Worm (Caenorhabditis elegans) whole organism, L1 larva: ENCODE measurements around the gene F18A11.3.

Experiments
- C34B4.2 ChIP-seq: sonication (generic microtip); optimal IDR thresholded peaks from 2 replicates; lab custom pipeline; 2017; ENCODE audit warnings: mild to moderate bottlenecking, missing genetic modification characterization, missing compliant biosample characterization
- F16B12.6 ChIP-seq: fragments of 150-350 bp; optimal IDR thresholded peaks from 2 replicates; lab custom pipeline; 2014; ENCODE audit warnings: missing biosample characterization, missing genetic modification characterization
- Y116A8C.19 ChIP-seq: sonication (generic microtip); optimal IDR thresholded peaks from 2 replicates; lab custom pipeline; 2016; ENCODE audit warnings: missing compliant biosample characterization, missing genetic modification characterization, borderline replicate concordance
- alr-1 ChIP-seq: fragments of 200-800 bp; sonication (Bioruptor generic); optimal IDR thresholded peaks from 2 replicates; lab custom pipeline; 2018; ENCODE audit warnings: borderline replicate concordance, mild to moderate bottlenecking, missing genetic modification characterization, missing compliant biosample characterization
- ama-1 ChIP-seq: fragments of 150-350 bp; optimal IDR thresholded peaks from 2 replicates; lab custom pipeline; 2014
- blmp-1 ChIP-seq: fragments of 150-350 bp; optimal IDR thresholded peaks from 2 replicates; lab custom pipeline; 2014; ENCODE audit warnings: missing biosample characterization, missing genetic modification characterization
- ceh-63 ChIP-seq: fragments of 200-800 bp; sonication (Bioruptor generic); optimal IDR thresholded peaks from 2 replicates; lab custom pipeline; 2018; ENCODE audit warnings: mild to moderate bottlenecking, missing genetic modification characterization, missing compliant biosample characterization
- ceh-8 ChIP-seq: fragments of 200-800 bp; sonication (Bioruptor generic); optimal IDR thresholded peaks from 2 replicates; lab custom pipeline; 2018; ENCODE audit warnings: mild to moderate bottlenecking, missing genetic modification characterization, moderate library complexity, missing compliant biosample characterization
- ceh-88 ChIP-seq: fragments of 200-800 bp; sonication (Bioruptor generic); IDR thresholded peaks from 2 replicates; pipeline ENCODE4 v1.3.6; 2022; ENCODE audit warnings: missing genetic modification characterization, missing compliant biosample characterization
- ceh-90 ChIP-seq: sonication (generic microtip); optimal IDR thresholded peaks from 2 replicates; lab custom pipeline; 2016; ENCODE audit warnings: missing genetic modification characterization, missing compliant biosample characterization
- ces-1 ChIP-seq: fragments of 150-350 bp; optimal IDR thresholded peaks from 2 replicates; lab custom pipeline; 2014; ENCODE audit warnings: missing biosample characterization, missing genetic modification reagents, missing genetic modification characterization
- dpl-1 ChIP-seq, 3 experiments: fragments of 150-350 bp in 2 of 3; sonication (generic microtip) in 1 of 3; optimal IDR thresholded peaks; 2 replicates each; lab custom pipeline; 2014 to 2017; ENCODE audit warnings: missing biosample characterization in 3 of 3, missing genetic modification characterization in 3 of 3, missing genetic modification reagents in 3 of 3
- efl-3 ChIP-seq: fragments of 200-800 bp; sonication (Bioruptor generic); optimal IDR thresholded peaks from 2 replicates; lab custom pipeline; 2018; ENCODE audit warnings: mild to moderate bottlenecking, missing genetic modification characterization, missing compliant biosample characterization
- egl-13 ChIP-seq: sonication (generic microtip); optimal IDR thresholded peaks from 2 replicates; lab custom pipeline; 2016; ENCODE audit warnings: missing genotype, missing genetic modification reagents, missing genetic modification characterization, missing compliant biosample characterization
- egl-27 ChIP-seq, 2 experiments: fragments of 150-350 bp in 1 of 2; sonication (generic microtip); optimal IDR thresholded peaks; 3 replicates each; lab custom pipeline; 2017 to 2018; ENCODE audit warnings: missing biosample characterization in 2 of 2, missing genetic modification characterization in 2 of 2, missing genetic modification reagents in 2 of 2
- fkh-10 ChIP-seq: sonication (generic microtip); optimal IDR thresholded peaks from 2 replicates; lab custom pipeline; 2017; ENCODE audit warnings: missing biosample characterization, missing genetic modification reagents, missing genetic modification characterization
- fkh-4 ChIP-seq: sonication (generic microtip); optimal IDR thresholded peaks from 2 replicates; lab custom pipeline; 2016; ENCODE audit warnings: missing compliant biosample characterization, missing genetic modification characterization, borderline replicate concordance
- fos-1 ChIP-seq: fragments of 150-350 bp; optimal IDR thresholded peaks from 2 replicates; lab custom pipeline; 2014; ENCODE audit warnings: missing biosample characterization, missing genetic modification characterization
- hlh-17 ChIP-seq: fragments of 200-800 bp; sonication (Bioruptor generic); optimal IDR thresholded peaks from 2 replicates; lab custom pipeline; 2018; ENCODE audit warnings: missing genetic modification characterization, mild to moderate bottlenecking, missing compliant biosample characterization, moderate library complexity, borderline replicate concordance
- hlh-4 ChIP-seq: sonication (generic microtip); optimal IDR thresholded peaks from 2 replicates; lab custom pipeline; 2016; ENCODE audit warnings: mild to moderate bottlenecking, missing genetic modification characterization, missing compliant biosample characterization
- irx-1 ChIP-seq: sonication (generic microtip); optimal IDR thresholded peaks from 2 replicates; lab custom pipeline; 2016; ENCODE audit warnings: missing genetic modification characterization, missing compliant biosample characterization
- isw-1 ChIP-seq: fragments of 200-800 bp; sonication (Bioruptor generic); IDR thresholded peaks from 2 replicates; pipeline ENCODE4 v1.3.6; 2022; ENCODE audit warnings: missing genetic modification characterization, missing compliant biosample characterization
- lin-13 ChIP-seq: fragments of 150-350 bp; optimal IDR thresholded peaks from 2 replicates; lab custom pipeline; 2014; ENCODE audit warnings: missing biosample characterization, missing genetic modification reagents, missing genetic modification characterization
- lin-14 ChIP-seq: fragments of 200-800 bp; sonication (Bioruptor generic); optimal IDR thresholded peaks from 2 replicates; lab custom pipeline; 2018; ENCODE audit warnings: mild to moderate bottlenecking, missing genetic modification characterization, moderate library complexity, missing compliant biosample characterization
- lir-3 ChIP-seq: sonication (generic microtip); optimal IDR thresholded peaks from 2 replicates; lab custom pipeline; 2016; ENCODE audit warnings: mild to moderate bottlenecking, missing genetic modification characterization, moderate library complexity, missing compliant biosample characterization; ENCODE audit not compliant: poor library complexity
- lsy-2 ChIP-seq, 2 experiments: fragments of 150-350 bp; optimal IDR thresholded peaks; 2 replicates each; lab custom pipeline; 2014; ENCODE audit warnings: missing biosample characterization in 2 of 2, missing genetic modification characterization in 2 of 2
- mab-9 ChIP-seq: fragments of 200-800 bp; sonication (Bioruptor generic); IDR thresholded peaks from 2 replicates; pipeline ENCODE4 v1.3.6; 2022; ENCODE audit warnings: missing genetic modification reagents, missing genetic modification characterization, missing compliant biosample characterization
- mef-2 ChIP-seq: fragments of 150-350 bp; optimal IDR thresholded peaks from 2 replicates; lab custom pipeline; 2014; ENCODE audit warnings: missing biosample characterization, missing genetic modification characterization
- nhr-19 ChIP-seq: fragments of 200-800 bp; sonication (Bioruptor generic); conservative IDR thresholded peaks from 2 replicates; pipeline ENCODE4 v1.3.6; 2022; ENCODE audit warnings: missing genetic modification characterization, missing compliant biosample characterization
- nhr-20 ChIP-seq: sonication (generic microtip); optimal IDR thresholded peaks from 2 replicates; lab custom pipeline; 2016; ENCODE audit warnings: mild to moderate bottlenecking, missing genetic modification characterization, missing compliant biosample characterization
- nhr-28 ChIP-seq: fragments of 150-350 bp; optimal IDR thresholded peaks from 2 replicates; lab custom pipeline; 2014; ENCODE audit warnings: missing biosample characterization, missing genetic modification characterization
- nhr-71 ChIP-seq: sonication (generic microtip); optimal IDR thresholded peaks from 2 replicates; lab custom pipeline; 2016; ENCODE audit warnings: mild to moderate bottlenecking, missing genetic modification characterization, moderate library complexity, missing compliant biosample characterization
- nhr-84 ChIP-seq: sonication (generic microtip); optimal IDR thresholded peaks from 2 replicates; lab custom pipeline; 2017; ENCODE audit warnings: missing biosample characterization, missing genetic modification characterization
- nhr-85 ChIP-seq: sonication (generic microtip); peaks from one replicate; lab custom pipeline; 2016; ENCODE audit warnings: missing genetic modification characterization, inconsistent platforms, missing compliant biosample characterization
- pax-3 ChIP-seq: fragments of 200-800 bp; sonication (Bioruptor generic); optimal IDR thresholded peaks from 2 replicates; lab custom pipeline; 2018; ENCODE audit warnings: mild to moderate bottlenecking, missing genetic modification characterization, moderate library complexity, missing compliant biosample characterization
- pqm-1 ChIP-seq: sonication (generic microtip); optimal IDR thresholded peaks from 3 replicates; lab custom pipeline; 2017; ENCODE audit warnings: missing biosample characterization, missing genetic modification characterization
- rnt-1 ChIP-seq: sonication (generic microtip); optimal IDR thresholded peaks from 2 replicates; lab custom pipeline; 2016; ENCODE audit warnings: mild to moderate bottlenecking, missing genetic modification characterization, moderate library complexity, missing compliant biosample characterization
- skn-1 ChIP-seq: fragments of 150-350 bp; optimal IDR thresholded peaks from 2 replicates; lab custom pipeline; 2014; ENCODE audit warnings: missing biosample characterization, missing genetic modification characterization
- snpc-4 ChIP-seq: fragments of 150-350 bp; optimal IDR thresholded peaks from 2 replicates; lab custom pipeline; 2014; ENCODE audit warnings: missing biosample characterization, missing genetic modification characterization
- snu-23 ChIP-seq: sonication (generic microtip); optimal IDR thresholded peaks from 2 replicates; lab custom pipeline; 2016; ENCODE audit warnings: missing genetic modification characterization, missing compliant biosample characterization
- sox-4 ChIP-seq: sonication (generic microtip); optimal IDR thresholded peaks from 2 replicates; lab custom pipeline; 2016; ENCODE audit warnings: missing genetic modification characterization, missing compliant biosample characterization
- sptf-1 ChIP-seq: fragments of 150-350 bp; optimal IDR thresholded peaks from 2 replicates; lab custom pipeline; 2014; ENCODE audit warnings: missing biosample characterization, missing genetic modification characterization
- tlp-1 ChIP-seq: fragments of 150-350 bp; optimal IDR thresholded peaks from 2 replicates; lab custom pipeline; 2014; ENCODE audit warnings: missing biosample characterization, missing genetic modification characterization
- unc-130 ChIP-seq: fragments of 150-350 bp; optimal IDR thresholded peaks from 2 replicates; lab custom pipeline; 2017; ENCODE audit warnings: missing biosample characterization, missing genetic modification characterization, inconsistent platforms
- unc-30 ChIP-seq: sonication (generic microtip); optimal IDR thresholded peaks from 2 replicates; lab custom pipeline; 2017; ENCODE audit warnings: missing biosample characterization, missing genetic modification characterization
- unc-62 ChIP-seq: fragments of 150-350 bp; optimal IDR thresholded peaks from 2 replicates; lab custom pipeline; 2014; ENCODE audit warnings: missing biosample characterization, missing genetic modification reagents, missing genetic modification characterization
- unc-86 ChIP-seq: sonication (generic microtip); optimal IDR thresholded peaks from 2 replicates; lab custom pipeline; 2016; ENCODE audit warnings: missing genetic modification characterization, missing compliant biosample characterization
- vab-15 ChIP-seq: sonication (generic microtip); optimal IDR thresholded peaks from 2 replicates; lab custom pipeline; 2017; ENCODE audit warnings: missing genotype, mild to moderate bottlenecking, missing genetic modification characterization, missing compliant biosample characterization
- zag-1 ChIP-seq: fragments of 150-350 bp; optimal IDR thresholded peaks from 2 replicates; lab custom pipeline; 2014; ENCODE audit warnings: missing biosample characterization, missing genetic modification characterization
- zip-4 ChIP-seq: fragments of 200-800 bp; sonication (Bioruptor generic); optimal IDR thresholded peaks from 2 replicates; lab custom pipeline; 2018; ENCODE audit warnings: mild to moderate bottlenecking, missing genetic modification characterization, moderate library complexity, missing compliant biosample characterization
- ztf-11 ChIP-seq, 2 experiments: sonication (generic microtip); optimal IDR thresholded peaks; 2 replicates each; lab custom pipeline; 2016 to 2017; ENCODE audit warnings: missing genetic modification characterization in 2 of 2, missing biosample characterization in 1 of 2, missing compliant biosample characterization in 1 of 2

Gene F18A11.3

ce11 chrII:13013966-13014365, 22.7 kb downstream of the F18A11.3 start, which contains the start of gene F18A11.5 (continued):
- TF ChIP-seq lin-13 (GFP tag; lab: Kevin White, UChicago) (no peak), skn-1 (tag; lab: Kevin White, UChicago) (no peak), lin-14 (GFP tag; lab: Kevin White, UChicago) (peak; percentile 10), Y116A8C.19 (tag; lab: Kevin White, UChicago) (no peak), zip-4 (GFP tag; lab: Kevin White, UChicago) (no peak), nhr-71 (tag; lab: Kevin White, UChicago) (peak; percentile 32), lir-3 (tag; lab: Kevin White, UChicago) (no peak), sox-4 (tag; lab: Kevin White, UChicago) (no peak), C34B4.2 (no peak), irx-1 (no peak), nhr-19 (no peak), rnt-1 (tag; lab: Kevin White, UChicago) (no peak), unc-62 (GFP tag; lab: Kevin White, UChicago) (no peak), zag-1 (no peak), sptf-1 (tag; lab: Kevin White, UChicago) (no peak)
- TF ChIP-seq, all 84 proteins: peak for 9

DNA sequence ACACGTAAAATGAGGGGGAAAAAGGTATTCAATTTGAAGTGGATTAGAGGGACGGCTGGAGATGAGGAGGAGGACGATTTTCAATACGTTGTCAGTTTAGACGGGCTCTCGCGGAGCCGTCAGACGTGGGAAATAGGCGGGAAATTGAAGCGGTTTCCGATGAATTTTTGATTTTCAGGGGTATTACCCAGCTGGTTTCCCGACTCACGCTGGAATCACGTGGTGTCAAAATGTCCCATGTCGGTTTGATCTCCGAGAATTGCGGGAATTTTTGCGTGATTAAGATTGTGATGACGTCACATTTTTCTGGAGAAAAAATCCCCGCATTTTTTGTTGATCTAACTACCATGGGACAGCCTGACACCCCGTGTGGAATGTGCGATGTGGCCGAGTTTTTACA, 24.0 kb downstream of the F18A11.3 start:
- TF ChIP-seq snpc-4 (tag; lab: Kevin White, UChicago) (no peak), ceh-8 (GFP tag; lab: Kevin White, UChicago) (no peak), ztf-11 (tag; optimal IDR thresholded peaks at IDR 0.05; lab: Kevin White, UChicago) (no peak), tlp-1 (no peak), egl-27 (tag; optimal IDR thresholded peaks at IDR 0.05; lab: Kevin White, UChicago) (no peak), isw-1 (GFP tag; lab: Robert Waterston, UW) (no peak), fkh-4 (tag; lab: Kevin White, UChicago) (no peak), ces-1 (GFP tag; lab: Kevin White, UChicago) (no peak), vab-15 (tag; lab: Kevin White, UChicago) (no peak), alr-1 (tag; lab: Kevin White, UChicago) (no peak), nhr-20 (tag; lab: Kevin White, UChicago) (no peak), mab-9 (no peak), fkh-10 (GFP tag; lab: Kevin White, UChicago) (no peak), snu-23 (GFP tag; lab: Kevin White, UChicago) (peak; percentile 10), zag-1 (no peak), unc-86 (peak; percentile 5), fos-1 (tag; lab: Kevin White, UChicago) (no peak), blmp-1 (no peak), pax-3 (tag; lab: Kevin White, UChicago) (peak; percentile 38), ceh-88 (GFP tag; lab: Robert Waterston, UW) (no peak), nhr-85 (tag; lab: Kevin White, UChicago) (no peak), lsy-2 (tag; optimal IDR thresholded peaks at IDR 0.05; lab: Kevin White, UChicago) (no peak), unc-130 (no peak), hlh-4 (tag; lab: Kevin White, UChicago) (no peak), F16B12.6 (tag; lab: Kevin White, UChicago) (no peak), egl-13 (no peak), efl-3 (GFP tag; lab: Kevin White, UChicago) (no peak), ceh-90 (tag; lab: Kevin White, UChicago) (no peak), sptf-1 (tag; lab: Kevin White, UChicago) (no peak), mef-2 (tag; lab: Kevin White, UChicago) (no peak), nhr-28 (no peak), nhr-84 (tag; lab: Kevin White, UChicago) (no peak), dpl-1 (GFP tag; optimal IDR thresholded peaks at IDR 0.05; lab: Kevin White, UChicago) (no peak), pqm-1 (tag; lab: Kevin White, UChicago) (no peak), rnt-1 (tag; lab: Kevin White, UChicago) (no peak), nhr-71 (tag; lab: Kevin White, UChicago) (peak; percentile 43), zip-4 (GFP tag; lab: Kevin White, UChicago) (no peak), unc-30 (no peak), hlh-17 (GFP tag; lab: Kevin White, UChicago) (no peak), Y116A8C.19 (tag; lab: Kevin White, UChicago) (no peak), ama-1 (no peak), ceh-63 (GFP tag; lab: Kevin White, UChicago) (no peak)
